Worm (Caenorhabditis elegans) whole organism, L3 larva: ENCODE data around the gene parg-1.

ENCODE experiments used
- elt-2 ChIP-seq: sonication (generic microtip); optimal IDR thresholded peaks from 2 replicates; lab custom pipeline; 2016; ENCODE audit warnings: missing genetic modification reagents, mild to moderate bottlenecking, missing genetic modification characterization, missing compliant biosample characterization
- lin-15B ChIP-seq: fragments of 150-350 bp; optimal IDR thresholded peaks from 2 replicates; lab custom pipeline; 2014; ENCODE audit warnings: missing biosample characterization, missing genetic modification characterization
- nhr-28 ChIP-seq: fragments of 150-350 bp; optimal IDR thresholded peaks from 2 replicates; lab custom pipeline; 2014; ENCODE audit warnings: missing biosample characterization, missing genetic modification characterization
- nhr-67 ChIP-seq: fragments of 150-350 bp; optimal IDR thresholded peaks from 2 replicates; lab custom pipeline; 2014; ENCODE audit warnings: missing biosample characterization, missing genetic modification characterization
- pqm-1 ChIP-seq: fragments of 150-350 bp; optimal IDR thresholded peaks from 2 replicates; lab custom pipeline; 2017; ENCODE audit warnings: missing biosample characterization, missing genetic modification characterization, inconsistent platforms

DNA sequence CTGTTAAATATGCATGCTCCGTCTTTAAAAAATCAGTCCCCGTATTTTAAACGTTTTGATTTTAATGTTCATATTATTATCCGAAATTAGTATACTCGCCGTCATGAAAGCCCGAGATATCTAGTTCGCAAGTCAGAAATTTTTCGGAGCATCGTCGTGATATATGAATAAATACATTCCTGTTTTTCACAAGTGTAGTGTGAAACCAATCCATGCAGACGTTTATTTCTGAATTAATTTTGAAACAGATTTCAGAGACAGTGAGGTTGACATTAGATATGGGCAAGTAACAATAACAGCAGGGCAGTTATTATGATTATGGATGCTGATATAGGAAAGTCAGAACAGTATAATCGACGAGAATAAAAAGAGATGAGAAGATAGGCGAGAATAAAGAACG, 6.4 kb downstream of the parg-1 start:
- TF ChIP-seq pqm-1 (no peak), nhr-28 (tag; lab: Kevin White, UChicago) (no peak), elt-2 (no peak), lin-15B (no peak), nhr-67 (tag; lab: Kevin White, UChicago) (no peak)
